Worm (Caenorhabditis elegans) whole organism, L4 larva: ENCODE results near the gene tps-2.

Experiments used
- F44E2.7 ChIP-seq: fragments of 200-800 bp; sonication (Bioruptor generic); IDR thresholded peaks from 2 replicates; pipeline ENCODE4 v2.1.2; 2022; ENCODE audit warnings: missing genetic modification characterization, missing compliant biosample characterization
- F49E8.2 ChIP-seq: sonication (generic microtip); optimal IDR thresholded peaks from 2 replicates; lab custom pipeline; 2016; ENCODE audit warnings: missing compliant biosample characterization, mild to moderate bottlenecking, missing genetic modification characterization, borderline replicate concordance
- T26A8.4 ChIP-seq: fragments of 200-800 bp; sonication (Bioruptor generic); IDR thresholded peaks from 2 replicates; pipeline ENCODE4 v1.3.6; 2022; ENCODE audit warnings: missing genetic modification characterization, missing compliant biosample characterization
- Y75B8A.6 ChIP-seq: fragments of 200-800 bp; sonication (Bioruptor generic); IDR thresholded peaks from 2 replicates; pipeline ENCODE4 v1.3.6; 2022; ENCODE audit warnings: missing genetic modification reagents, missing genetic modification characterization, missing compliant biosample characterization
- ZK337.2 ChIP-seq: fragments of 200-800 bp; sonication (Bioruptor generic); IDR thresholded peaks from 2 replicates; pipeline ENCODE4 v1.3.6; 2022; ENCODE audit warnings: missing genetic modification reagents, missing genetic modification characterization, missing compliant biosample characterization
- ZK546.5 ChIP-seq, 2 experiments: sonication (generic microtip); optimal IDR thresholded peaks; 2 replicates each; lab custom pipeline; 2017; ENCODE audit warnings: missing biosample characterization in 2 of 2, missing genetic modification characterization in 2 of 2
- aha-1 ChIP-seq: fragments of 150-350 bp; peaks from one replicate; lab custom pipeline; 2014; ENCODE audit warnings: missing biosample characterization, missing genetic modification characterization
- aly-2 ChIP-seq: sonication (generic microtip); optimal IDR thresholded peaks from 2 replicates; lab custom pipeline; 2018; ENCODE audit warnings: missing biosample characterization, missing genetic modification characterization
- ama-1 ChIP-seq: fragments of 150-350 bp; optimal IDR thresholded peaks from 2 replicates; lab custom pipeline; 2014; ENCODE audit warnings: inconsistent platforms, mixed read lengths
- ceh-82 ChIP-seq: sonication (generic microtip); optimal IDR thresholded peaks from 2 replicates; lab custom pipeline; 2017; ENCODE audit warnings: missing biosample characterization, missing genetic modification characterization
- ctbp-1 ChIP-seq: fragments of 200-800 bp; sonication (Bioruptor generic); IDR thresholded peaks from 2 replicates; pipeline ENCODE4 v1.3.6; 2022; ENCODE audit warnings: missing genetic modification reagents, missing genetic modification characterization, missing compliant biosample characterization
- daf-12 ChIP-seq: fragments of 150-350 bp; optimal IDR thresholded peaks from 2 replicates; lab custom pipeline; 2014; ENCODE audit warnings: missing biosample characterization, missing genetic modification reagents, missing genetic modification characterization
- daf-16 ChIP-seq, 3 experiments: sonication (generic microtip); optimal IDR thresholded peaks; 2 replicates each; lab custom pipeline; 2016 to 2017; ENCODE audit warnings: missing genetic modification characterization in 3 of 3, missing genetic modification reagents in 3 of 3, mild to moderate bottlenecking in 2 of 3, missing compliant biosample characterization in 2 of 3, missing biosample characterization in 1 of 3, moderate library complexity in 1 of 3
- dmd-6 ChIP-seq: fragments of 200-800 bp; sonication (Bioruptor generic); IDR thresholded peaks from 2 replicates; pipeline ENCODE4 v1.3.6; 2022; ENCODE audit warnings: missing genetic modification reagents, missing genetic modification characterization, missing compliant biosample characterization
- fkh-10 ChIP-seq: fragments of 150-350 bp; optimal IDR thresholded peaks from 2 replicates; lab custom pipeline; 2014; ENCODE audit warnings: missing biosample characterization, missing genetic modification reagents, missing genetic modification characterization
- hif-1 ChIP-seq, 2 experiments: sonication (generic microtip); optimal IDR thresholded peaks; 2 replicates each; lab custom pipeline; 2016 to 2017; ENCODE audit warnings: missing compliant biosample characterization in 2 of 2, missing genetic modification characterization in 2 of 2, missing genetic modification reagents in 2 of 2, missing genotype in 2 of 2, mild to moderate bottlenecking in 1 of 2
- hlh-11 ChIP-seq: fragments of 200-800 bp; sonication (Bioruptor generic); optimal IDR thresholded peaks from 2 replicates; lab custom pipeline; 2018; ENCODE audit warnings: mild to moderate bottlenecking, missing genetic modification characterization, missing compliant biosample characterization
- lim-7 ChIP-seq: fragments of 200-800 bp; sonication (Bioruptor generic); IDR thresholded peaks from 2 replicates; pipeline ENCODE4 v1.3.6; 2022; ENCODE audit warnings: missing genetic modification characterization, missing compliant biosample characterization
- lin-13 ChIP-seq: fragments of 150-350 bp; optimal IDR thresholded peaks from 2 replicates; lab custom pipeline; 2014; ENCODE audit warnings: missing biosample characterization, missing genetic modification reagents, missing genetic modification characterization
- lin-38 ChIP-seq: fragments of 200-800 bp; sonication (Bioruptor generic); IDR thresholded peaks from 2 replicates; pipeline ENCODE4 v1.3.6; 2022; ENCODE audit warnings: missing genetic modification reagents, missing genetic modification characterization, missing compliant biosample characterization
- lin-39 ChIP-seq: fragments of 150-350 bp; optimal IDR thresholded peaks from 2 replicates; lab custom pipeline; 2014; ENCODE audit warnings: missing biosample characterization, missing genetic modification reagents, missing genetic modification characterization
- madf-9 ChIP-seq: fragments of 200-800 bp; sonication (Bioruptor generic); conservative IDR thresholded peaks from 2 replicates; pipeline ENCODE4 v1.3.6; 2022; ENCODE audit warnings: missing genetic modification reagents, missing genetic modification characterization, missing compliant biosample characterization
- mes-2 ChIP-seq: sonication (generic microtip); optimal IDR thresholded peaks from 2 replicates; lab custom pipeline; 2016; ENCODE audit warnings: missing genotype, mild to moderate bottlenecking, missing genetic modification characterization, missing compliant biosample characterization; ENCODE audit not compliant: poor library complexity, severe bottlenecking
- mxl-2 ChIP-seq: fragments of 200-800 bp; sonication (Bioruptor generic); conservative IDR thresholded peaks from 2 replicates; pipeline ENCODE4 v1.3.6; 2022; ENCODE audit warnings: missing genetic modification reagents, missing genetic modification characterization, missing compliant biosample characterization
- nhr-102 ChIP-seq: sonication (generic microtip); optimal IDR thresholded peaks from 2 replicates; lab custom pipeline; 2016; ENCODE audit warnings: mild to moderate bottlenecking, missing genetic modification characterization, moderate library complexity, missing compliant biosample characterization
- nhr-11 ChIP-seq: fragments of 150-350 bp; optimal IDR thresholded peaks from 2 replicates; lab custom pipeline; 2014; ENCODE audit warnings: missing biosample characterization, missing genetic modification characterization
- nhr-237 ChIP-seq: sonication (generic microtip); optimal IDR thresholded peaks from 2 replicates; lab custom pipeline; 2017; ENCODE audit warnings: missing biosample characterization, missing genetic modification characterization
- nhr-28 ChIP-seq: fragments of 150-350 bp; optimal IDR thresholded peaks from 2 replicates; lab custom pipeline; 2014; ENCODE audit warnings: missing biosample characterization, missing genetic modification characterization
- nhr-42 ChIP-seq: fragments of 200-800 bp; sonication (Bioruptor generic); IDR thresholded peaks from 2 replicates; pipeline ENCODE4 v1.3.6; 2022; ENCODE audit warnings: missing genetic modification characterization, missing compliant biosample characterization
- php-3 ChIP-seq: fragments of 200-800 bp; sonication (Bioruptor generic); IDR thresholded peaks from 2 replicates; pipeline ENCODE4 v1.3.6; 2022; ENCODE audit warnings: missing genetic modification reagents, missing genetic modification characterization, missing compliant biosample characterization
- rbr-2 ChIP-seq: sonication (generic microtip); optimal IDR thresholded peaks from 2 replicates; lab custom pipeline; 2016; ENCODE audit warnings: missing genotype, missing genetic modification characterization, missing compliant biosample characterization
- saeg-2 ChIP-seq: fragments of 200-800 bp; sonication (Bioruptor generic); IDR thresholded peaks from 2 replicates; pipeline ENCODE4 v1.3.6; 2022; ENCODE audit warnings: missing genetic modification reagents, missing genetic modification characterization, missing compliant biosample characterization
- snpc-1.2 ChIP-seq: fragments of 200-800 bp; sonication (Bioruptor generic); IDR thresholded peaks from 2 replicates; pipeline ENCODE4 v1.3.6; 2022; ENCODE audit warnings: missing genetic modification reagents, missing genetic modification characterization, missing compliant biosample characterization
- spr-3 ChIP-seq: fragments of 200-800 bp; sonication (Bioruptor generic); optimal IDR thresholded peaks from 2 replicates; lab custom pipeline; 2018; ENCODE audit warnings: mild to moderate bottlenecking, missing genetic modification characterization, missing compliant biosample characterization
- tag-97 ChIP-seq: fragments of 200-800 bp; sonication (Bioruptor generic); IDR thresholded peaks from 2 replicates; pipeline ENCODE4 v1.3.6; 2022; ENCODE audit warnings: missing genetic modification characterization, missing compliant biosample characterization
- tra-1 ChIP-seq: fragments of 200-800 bp; sonication (Bioruptor generic); IDR thresholded peaks from 2 replicates; pipeline ENCODE4 v1.3.6; 2022; ENCODE audit warnings: missing genetic modification reagents, missing genetic modification characterization, missing compliant biosample characterization
- unc-62 ChIP-seq, 3 experiments: fragments of 150-350 bp in 1 of 3; sonication (generic microtip); optimal IDR thresholded peaks in 2 of 3; peaks in 1 of 3; 1 replicate in 1 of 3; 2 replicates in 2 of 3; lab custom pipeline; 2014 to 2017; ENCODE audit warnings: missing biosample characterization in 3 of 3, missing genetic modification characterization in 3 of 3, missing genetic modification reagents in 3 of 3, missing genotype in 1 of 3
- zfp-2 ChIP-seq: sonication (generic microtip); optimal IDR thresholded peaks from 2 replicates; lab custom pipeline; 2016; ENCODE audit warnings: mild to moderate bottlenecking, missing genetic modification characterization, missing compliant biosample characterization
- zip-11 ChIP-seq: fragments of 200-800 bp; sonication (Bioruptor generic); IDR thresholded peaks from 2 replicates; pipeline ENCODE4 v1.3.6; 2022; ENCODE audit warnings: missing genetic modification characterization, missing compliant biosample characterization
- zip-2 ChIP-seq: fragments of 150-350 bp; optimal IDR thresholded peaks from 2 replicates; lab custom pipeline; 2014; ENCODE audit warnings: missing biosample characterization, missing genetic modification characterization
- ztf-7 ChIP-seq: fragments of 150-350 bp; optimal IDR thresholded peaks from 2 replicates; lab custom pipeline; 2014; ENCODE audit warnings: missing biosample characterization, missing genetic modification characterization

tps-2 gene

ce11 chrII:14602735-14603134 lies 2.0 kb downstream of the tps-2 start:
- TF ChIP-seq unc-62 (GFP tag; optimal IDR thresholded peaks at IDR 0.05 in 1 of 2; lab: Kevin White, UChicago) (no peak), unc-62 (tag; optimal IDR thresholded peaks at IDR 0.05; lab: Kevin White, UChicago) (no peak), tag-97 (GFP tag; lab: Robert Waterston, UW) (no peak), madf-9 (GFP tag; lab: Robert Waterston, UW) (no peak), spr-3 (GFP tag; lab: Kevin White, UChicago) (no peak), saeg-2 (GFP tag; lab: Robert Waterston, UW) (no peak), nhr-42 (GFP tag; lab: Robert Waterston, UW) (no peak), php-3 (GFP tag; lab: Robert Waterston, UW) (0 out of 2 replicates have a peak, but pooled peaks have one; percentile 27), aha-1 (tag; lab: Kevin White, UChicago) (peak; percentile 96), ama-1 (lab: Kevin White, UChicago) (peak; percentile 34), nhr-28 (tag; lab: Kevin White, UChicago) (no peak)
- TF ChIP-seq, all 104 proteins: peak for 3

DNA sequence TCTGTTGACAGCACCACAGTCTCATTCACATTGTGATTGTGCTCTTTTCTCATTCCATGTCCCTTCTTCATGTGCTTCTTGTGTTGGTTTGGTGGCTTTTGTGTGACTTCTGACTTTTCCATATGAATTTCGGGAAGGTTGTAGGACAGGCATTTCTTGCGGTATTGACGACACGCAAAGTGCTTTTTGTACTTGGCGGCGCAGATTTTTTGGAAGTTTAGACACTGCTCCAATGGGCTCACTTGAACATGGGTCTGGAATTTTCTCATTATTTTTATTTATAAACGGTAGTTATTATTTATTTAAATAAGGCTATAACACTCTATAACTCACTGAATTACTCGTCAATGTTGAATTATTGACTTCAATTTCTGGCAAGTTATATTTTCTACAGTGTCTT lies 3.6 kb downstream of the tps-2 start:
- TF ChIP-seq ZK546.5 (tag; optimal IDR thresholded peaks at IDR 0.05; lab: Kevin White, UChicago) (no peak), zip-11 (no peak), mes-2 (tag; lab: Kevin White, UChicago) (no peak), snpc-1.2 (0 out of 2 replicates have a peak, but pooled peaks have one; percentile 9), unc-62 (GFP tag; optimal IDR thresholded peaks at IDR 0.05 in 1 of 2; lab: Kevin White, UChicago) (no peak), unc-62 (tag; optimal IDR thresholded peaks at IDR 0.05; lab: Kevin White, UChicago) (no peak), aha-1 (tag; lab: Kevin White, UChicago) (no peak), daf-12 (tag; lab: Kevin White, UChicago) (no peak), nhr-102 (tag; lab: Kevin White, UChicago) (no peak), ztf-7 (no peak), mxl-2 (0 out of 2 replicates have a peak, but pooled peaks have one; percentile 36), rbr-2 (tag; lab: Kevin White, UChicago) (no peak), ama-1 (lab: Kevin White, UChicago) (peak; percentile 59), zip-2 (no peak), hif-1 (tag; optimal IDR thresholded peaks at IDR 0.05; lab: Kevin White, UChicago) (no peak), Y75B8A.6 (GFP tag; lab: Robert Waterston, UW) (0 out of 2 replicates have a peak, but pooled peaks have one; percentile 39), nhr-42 (GFP tag; lab: Robert Waterston, UW) (0 out of 2 replicates have a peak, but pooled peaks have one; percentile 4), ctbp-1 (GFP tag; lab: Robert Waterston, UW) (no peak), tra-1 (no peak), F44E2.7 (GFP tag; lab: Robert Waterston, UW) (no peak), php-3 (GFP tag; lab: Robert Waterston, UW) (peak; percentile 52; the same call in 1 of the 2 replicates), lim-7 (no peak), ZK337.2 (no peak), T26A8.4 (GFP tag; lab: Robert Waterston, UW) (no peak), fkh-10 (GFP tag; lab: Kevin White, UChicago) (no peak), zfp-2 (tag; lab: Kevin White, UChicago) (no peak), dmd-6 (peak; percentile 35; the same call in 1 of the 2 replicates), nhr-11 (no peak), lin-39 (tag; lab: Kevin White, UChicago) (no peak), F49E8.2 (no peak), nhr-237 (tag; lab: Kevin White, UChicago) (no peak), hlh-11 (tag; lab: Kevin White, UChicago) (no peak), ceh-82 (no peak), lin-38 (GFP tag; lab: Robert Waterston, UW) (no peak), lin-13 (GFP tag; lab: Kevin White, UChicago) (no peak), aly-2 (tag; lab: Kevin White, UChicago) (no peak), daf-16 (GFP tag; optimal IDR thresholded peaks at IDR 0.05; lab: Kevin White, UChicago) (no peak), daf-16 (tag; optimal IDR thresholded peaks at IDR 0.05; lab: Kevin White, UChicago) (peak; percentile 50)
